Fruit fly (Drosophila melanogaster) whole organism, prepupa: ENCODE data around the gene eEF1delta.

Source experiments
- CG10669 ChIP-seq: fragments of 200-800 bp; sonication (Bioruptor generic); optimal IDR thresholded peaks from 3 replicates; lab custom pipeline; 2018; ENCODE audit warnings: missing biosample characterization, mild to moderate bottlenecking, missing genetic modification characterization, moderate library complexity
- CG9139 ChIP-seq: fragments of 200-800 bp; sonication (Bioruptor generic); optimal IDR thresholded peaks from 3 replicates; lab custom pipeline; 2017; ENCODE audit warnings: missing biosample characterization, mild to moderate bottlenecking, missing genetic modification characterization
- Ets21C ChIP-seq: fragments of 200-800 bp; sonication (Bioruptor generic); optimal IDR thresholded peaks from 3 replicates; lab custom pipeline; 2016; ENCODE audit warnings: missing biosample characterization, missing genetic modification characterization
- Hr4 ChIP-seq: fragments of 200-800 bp; sonication (Bioruptor generic); optimal IDR thresholded peaks from 3 replicates; lab custom pipeline; 2016; ENCODE audit warnings: missing biosample characterization, missing genetic modification characterization
- OdsH ChIP-seq: fragments of 200-800 bp; sonication (Bioruptor generic); optimal IDR thresholded peaks from 3 replicates; lab custom pipeline; 2016; ENCODE audit warnings: missing biosample characterization, missing genetic modification characterization
- Smox ChIP-seq: fragments of 200-800 bp; sonication (Bioruptor generic); optimal IDR thresholded peaks from 3 replicates; lab custom pipeline; 2016; ENCODE audit warnings: missing biosample characterization, missing genetic modification characterization
- Sox102F ChIP-seq: fragments of 200-800 bp; sonication (Bioruptor generic); optimal IDR thresholded peaks from 2 replicates; lab custom pipeline; 2016; ENCODE audit warnings: missing biosample characterization, mild to moderate bottlenecking, missing genetic modification characterization

dm6 chr2L:10220010-10220409 is 12.3 kb upstream of the eEF1delta start:
- TF ChIP-seq Sox102F (GFP tag; lab: Kevin White, UChicago) (no peak), Ets21C (GFP tag; lab: Kevin White, UChicago) (no peak), OdsH (GFP tag; lab: Kevin White, UChicago) (no peak), Smox (no peak), Hr4 (no peak), CG10669 (GFP tag; lab: Kevin White, UChicago) (no peak), CG9139 (GFP tag; lab: Kevin White, UChicago) (no peak)
